Fruit fly (Drosophila melanogaster) whole organism, embryonic: ENCODE measurements around the gene CG34148.

Experiments
- Abd-B ChIP-seq: fragments of 200-800 bp; sonication (Bioruptor generic); optimal IDR thresholded peaks from 2 replicates; lab custom pipeline; 2018; ENCODE audit warnings: missing biosample characterization, mild to moderate bottlenecking, missing genetic modification characterization, moderate library complexity
- Ada2b ChIP-seq: fragments of 200-800 bp; sonication (Bioruptor generic); IDR thresholded peaks from 2 replicates; pipeline ENCODE4 v1.3.6; 2022; ENCODE audit warnings: missing biosample characterization, missing genetic modification characterization
- Asciz ChIP-seq: fragments of 200-800 bp; sonication (Bioruptor generic); optimal IDR thresholded peaks from 2 replicates; lab custom pipeline; 2017; ENCODE audit warnings: missing biosample characterization, mild to moderate bottlenecking, missing genetic modification characterization, missing genetic modification reagents
- BEAF-32 ChIP-seq: fragments of 200-800 bp; sonication (Bioruptor generic); optimal IDR thresholded peaks from 3 replicates; lab custom pipeline; 2017; ENCODE audit warnings: missing biosample characterization, missing genetic modification characterization, mild to moderate bottlenecking, moderate library complexity, missing genetic modification reagents
- CG10267 ChIP-seq: fragments of 200-800 bp; sonication (Bioruptor generic); optimal IDR thresholded peaks from 2 replicates; lab custom pipeline; 2018; ENCODE audit warnings: missing biosample characterization, mild to moderate bottlenecking, missing genetic modification characterization, moderate library complexity
- CG10274 ChIP-seq: fragments of 200-800 bp; sonication (Bioruptor generic); optimal IDR thresholded peaks from 3 replicates; lab custom pipeline; 2017; ENCODE audit warnings: missing biosample characterization, mild to moderate bottlenecking, missing genetic modification characterization
- CG12104 ChIP-seq: fragments of 200-800 bp; sonication (Bioruptor generic); optimal IDR thresholded peaks from 3 replicates; lab custom pipeline; 2016; ENCODE audit warnings: missing biosample characterization, missing genetic modification characterization
- CG14441 ChIP-seq: fragments of 200-800 bp; sonication (Bioruptor generic); IDR thresholded peaks from 2 replicates; pipeline ENCODE4 v1.3.6; 2022; ENCODE audit warnings: missing biosample characterization, missing genetic modification characterization
- CG14860 ChIP-seq: fragments of 200-800 bp; sonication (Bioruptor generic); IDR thresholded peaks from 3 replicates; pipeline ENCODE4 v1.3.6; 2022; ENCODE audit warnings: missing biosample characterization, missing genetic modification characterization; ENCODE audit not compliant: partially characterized antibody
- CG14965 ChIP-seq: fragments of 200-800 bp; sonication (Bioruptor generic); optimal IDR thresholded peaks from 2 replicates; lab custom pipeline; 2016; ENCODE audit warnings: missing biosample characterization, missing genetic modification characterization, borderline replicate concordance
- CG15011 ChIP-seq: fragments of 200-800 bp; sonication (Bioruptor generic); optimal IDR thresholded peaks from 3 replicates; lab custom pipeline; 2018; ENCODE audit warnings: missing biosample characterization, mild to moderate bottlenecking, missing genetic modification characterization
- CG15073 ChIP-seq: fragments of 200-800 bp; sonication (Bioruptor generic); optimal IDR thresholded peaks from 2 replicates; lab custom pipeline; 2016; ENCODE audit warnings: missing biosample characterization, missing genetic modification characterization
- CG18476 ChIP-seq: fragments of 200-800 bp; sonication (Bioruptor generic); optimal IDR thresholded peaks from 2 replicates; lab custom pipeline; 2016; ENCODE audit warnings: missing biosample characterization, mild to moderate bottlenecking, missing genetic modification characterization
- CG18764 ChIP-seq: fragments of 200-800 bp; sonication (Bioruptor generic); optimal IDR thresholded peaks from 3 replicates; lab custom pipeline; 2016; ENCODE audit warnings: missing biosample characterization, missing genetic modification characterization
- CG30403 ChIP-seq: fragments of 200-800 bp; sonication (Bioruptor generic); optimal IDR thresholded peaks from 3 replicates; lab custom pipeline; 2016; ENCODE audit warnings: missing biosample characterization, missing genetic modification characterization
- CG3995 ChIP-seq: fragments of 200-800 bp; sonication (Bioruptor generic); optimal IDR thresholded peaks from 3 replicates; lab custom pipeline; 2016; ENCODE audit warnings: missing biosample characterization, missing genetic modification characterization
- CG4360 ChIP-seq: fragments of 200-800 bp; sonication (Bioruptor generic); IDR thresholded peaks from 2 replicates; pipeline ENCODE4 v1.3.6; 2022; ENCODE audit warnings: missing biosample characterization, missing genetic modification characterization
- CG43689 ChIP-seq: fragments of 200-800 bp; sonication (Bioruptor generic); IDR thresholded peaks from 2 replicates; pipeline ENCODE4 v1.3.6; 2022; ENCODE audit warnings: missing biosample characterization, missing genetic modification characterization
- CG5953 ChIP-seq: fragments of 200-800 bp; sonication (Bioruptor generic); IDR thresholded peaks from 2 replicates; pipeline ENCODE4 v1.3.6; 2022; ENCODE audit warnings: missing biosample characterization, missing genetic modification characterization
- CG6175 ChIP-seq: fragments of 200-800 bp; sonication (Bioruptor generic); IDR thresholded peaks from 3 replicates; pipeline ENCODE4 v1.3.6; 2022; ENCODE audit warnings: missing biosample characterization, missing genetic modification characterization
- CG6854 ChIP-seq: fragments of 200-800 bp; sonication (Bioruptor generic); optimal IDR thresholded peaks from 3 replicates; lab custom pipeline; 2017; ENCODE audit warnings: missing biosample characterization, mild to moderate bottlenecking, missing genetic modification characterization
- CG7271 ChIP-seq: fragments of 200-800 bp; sonication (Bioruptor generic); optimal IDR thresholded peaks from 2 replicates; lab custom pipeline; 2018; ENCODE audit warnings: missing biosample characterization, mild to moderate bottlenecking, missing genetic modification characterization, moderate library complexity
- CG7556 ChIP-seq: fragments of 200-800 bp; sonication (Bioruptor generic); optimal IDR thresholded peaks from 2 replicates; lab custom pipeline; 2017; ENCODE audit warnings: missing biosample characterization, mild to moderate bottlenecking, missing genetic modification characterization
- CG9727 ChIP-seq: fragments of 200-800 bp; sonication (Bioruptor generic); optimal IDR thresholded peaks from 3 replicates; lab custom pipeline; 2017; ENCODE audit warnings: missing biosample characterization, mild to moderate bottlenecking, missing genetic modification characterization
- D19B ChIP-seq: fragments of 200-800 bp; sonication (Bioruptor generic); optimal IDR thresholded peaks from 2 replicates; lab custom pipeline; 2017; ENCODE audit warnings: missing biosample characterization, mild to moderate bottlenecking, missing genetic modification characterization
- Dfd ChIP-seq, 2 experiments: fragments of >200 bp; optimal IDR thresholded peaks; 2 replicates each; lab custom pipeline; 2017; ENCODE audit warnings: missing biosample characterization in 2 of 2, missing genetic modification characterization in 2 of 2
- Dll ChIP-seq: fragments of 200-800 bp; sonication (Bioruptor generic); IDR thresholded peaks from 4 replicates; pipeline ENCODE4 v1.3.6; 2022; ENCODE audit warnings: missing biosample characterization, missing genetic modification characterization; ENCODE audit not compliant: partially characterized antibody
- Dp ChIP-seq: fragments of 200-800 bp; sonication (Bioruptor generic); optimal IDR thresholded peaks from 2 replicates; lab custom pipeline; 2018; ENCODE audit warnings: missing biosample characterization, mild to moderate bottlenecking, missing genetic modification characterization, moderate library complexity
- Meics ChIP-seq: fragments of 200-800 bp; sonication (Bioruptor generic); optimal IDR thresholded peaks from 2 replicates; lab custom pipeline; 2017; ENCODE audit warnings: missing biosample characterization, mild to moderate bottlenecking, missing genetic modification characterization
- Oli ChIP-seq: fragments of 200-800 bp; sonication (Bioruptor generic); optimal IDR thresholded peaks from 2 replicates; lab custom pipeline; 2018; ENCODE audit warnings: missing biosample characterization, mild to moderate bottlenecking, missing genetic modification characterization, moderate library complexity
- Ptx1 ChIP-seq: fragments of 200-800 bp; sonication (Bioruptor generic); IDR thresholded peaks from 2 replicates; pipeline ENCODE4 v1.3.6; 2022; ENCODE audit warnings: missing biosample characterization, missing genetic modification characterization
- Stat92E ChIP-seq, 3 experiments: fragments of >200 bp in 2 of 3; fragments of 200-800 bp in 1 of 3; sonication (Bioruptor generic) in 1 of 3; optimal IDR thresholded peaks; 2 replicates each; lab custom pipeline; 2017 to 2019; ENCODE audit warnings: missing biosample characterization in 3 of 3, missing genetic modification characterization in 3 of 3, mild to moderate bottlenecking in 1 of 3, moderate library complexity in 1 of 3
- cad ChIP-seq: fragments of >200 bp; optimal IDR thresholded peaks from 2 replicates; lab custom pipeline; 2017; ENCODE audit warnings: missing biosample characterization, missing genetic modification characterization
- caup ChIP-seq: fragments of 200-800 bp; sonication (Bioruptor generic); optimal IDR thresholded peaks from 3 replicates; lab custom pipeline; 2017; ENCODE audit warnings: missing biosample characterization, mild to moderate bottlenecking, missing genetic modification characterization, moderate library complexity; ENCODE audit not compliant: severe bottlenecking
- chinmo ChIP-seq: fragments of 200-800 bp; sonication (Bioruptor generic); IDR thresholded peaks from 4 replicates; pipeline ENCODE4 v1.3.6; 2022; ENCODE audit warnings: missing biosample characterization, missing genetic modification characterization; ENCODE audit not compliant: partially characterized antibody
- dmrt99B ChIP-seq: fragments of 200-800 bp; sonication (Bioruptor generic); optimal IDR thresholded peaks from 2 replicates; lab custom pipeline; 2018; ENCODE audit warnings: missing biosample characterization, mild to moderate bottlenecking, missing genetic modification characterization, moderate library complexity
- fd96Cb ChIP-seq: fragments of 200-800 bp; sonication (Bioruptor generic); optimal IDR thresholded peaks from 2 replicates; lab custom pipeline; 2018; ENCODE audit warnings: missing biosample characterization, mild to moderate bottlenecking, missing genetic modification characterization, moderate library complexity
- gem ChIP-seq: fragments of 200-800 bp; sonication (Bioruptor generic); optimal IDR thresholded peaks from 2 replicates; lab custom pipeline; 2019; ENCODE audit warnings: missing biosample characterization, mild to moderate bottlenecking, missing genetic modification characterization, moderate library complexity
- hth ChIP-seq: fragments of >200 bp; optimal IDR thresholded peaks from 2 replicates; lab custom pipeline; 2017; ENCODE audit warnings: inconsistent platforms
- kni ChIP-seq: fragments of 200-800 bp; sonication (Bioruptor generic); optimal IDR thresholded peaks from 3 replicates; lab custom pipeline; 2017; ENCODE audit warnings: mild to moderate bottlenecking, missing biosample characterization, missing genetic modification reagents, missing genetic modification characterization
- nerfin-2 ChIP-seq: fragments of 200-800 bp; sonication (Bioruptor generic); IDR thresholded peaks from 2 replicates; pipeline ENCODE4 v1.3.6; 2022; ENCODE audit warnings: missing biosample characterization, missing genetic modification characterization; ENCODE audit not compliant: partially characterized antibody
- otp ChIP-seq: fragments of 200-800 bp; sonication (Bioruptor generic); IDR thresholded peaks from 3 replicates; pipeline ENCODE4, ENCODE4 v1.3.6; 2022; ENCODE audit warnings: missing biosample characterization, missing genetic modification characterization
- salm ChIP-seq: fragments of 200-800 bp; sonication (Bioruptor generic); optimal IDR thresholded peaks from 2 replicates; lab custom pipeline; 2018; ENCODE audit warnings: missing biosample characterization, mild to moderate bottlenecking, missing genetic modification characterization
- scrt ChIP-seq: fragments of 200-800 bp; sonication (Bioruptor generic); optimal IDR thresholded peaks from 2 replicates; lab custom pipeline; 2018; ENCODE audit warnings: missing biosample characterization, mild to moderate bottlenecking, missing genetic modification characterization, moderate library complexity
- sisA ChIP-seq: fragments of 200-800 bp; sonication (Bioruptor generic); IDR thresholded peaks from 2 replicates; pipeline ENCODE4 v1.3.6; 2022; ENCODE audit warnings: missing biosample characterization, missing genetic modification characterization
- slp2 ChIP-seq: fragments of 200-800 bp; sonication (Bioruptor generic); optimal IDR thresholded peaks from 2 replicates; lab custom pipeline; 2016; ENCODE audit warnings: missing biosample characterization, missing genetic modification characterization
- sug ChIP-seq: fragments of 200-800 bp; optimal IDR thresholded peaks from 2 replicates; lab custom pipeline; 2019; ENCODE audit warnings: missing biosample characterization, mild to moderate bottlenecking, missing genetic modification characterization, moderate library complexity
- wor ChIP-seq: fragments of 200-800 bp; sonication (Bioruptor generic); IDR thresholded peaks from 2 replicates; pipeline ENCODE4 v1.3.6; 2022; ENCODE audit warnings: missing biosample characterization, missing genetic modification characterization

CG34148 gene

DNA sequence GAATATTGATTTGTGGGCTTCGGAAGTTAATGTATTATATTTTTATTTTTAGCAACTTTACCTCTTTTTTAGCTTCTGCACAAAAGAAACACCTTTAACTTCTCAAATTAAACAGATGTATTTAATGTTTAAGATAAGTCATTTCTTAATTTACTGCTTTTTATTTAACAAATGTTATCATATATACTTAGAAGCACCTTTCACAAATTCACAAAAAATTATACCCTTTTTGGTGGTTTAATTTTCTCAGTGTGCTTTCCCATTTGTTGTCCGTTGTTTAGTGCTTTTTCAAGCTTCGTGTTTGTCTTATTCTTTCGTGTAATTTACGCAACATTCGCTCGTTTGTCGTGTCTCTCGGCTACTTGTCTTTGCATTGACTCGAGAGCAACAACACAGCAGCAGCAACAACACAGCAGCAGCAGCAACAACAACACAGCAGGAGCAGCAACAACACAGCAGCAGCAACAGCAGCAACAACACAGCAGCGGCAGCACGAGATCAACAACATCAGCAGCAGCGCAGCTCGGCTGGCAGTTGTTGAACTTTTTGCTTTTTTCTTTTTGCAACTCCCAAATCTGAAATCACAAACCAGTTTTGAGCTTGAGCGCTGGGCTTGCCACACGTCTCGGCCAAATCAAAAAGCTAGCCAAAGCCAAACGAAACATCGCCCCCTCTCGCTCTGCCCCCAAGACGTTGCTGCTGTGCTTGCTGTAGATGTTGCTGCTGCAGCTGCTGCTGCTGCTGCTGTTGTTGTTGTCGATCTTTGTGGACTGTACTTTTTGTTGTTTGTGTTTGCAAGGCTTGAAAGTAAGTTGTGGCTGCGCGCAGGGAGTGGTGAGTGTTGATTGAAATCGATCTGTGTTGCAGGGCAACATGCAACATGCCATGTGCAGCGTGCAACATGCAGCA is 41.2 kb downstream of the CG34148 start (continued):
- TF ChIP-seq Stat92E (GFP tag; optimal IDR thresholded peaks at IDR 0.05; lab: Kevin White, UChicago) (no peak), cad (no peak), CG18764 (GFP tag; lab: Kevin White, UChicago) (no peak), nerfin-2 (GFP tag; lab: Robert Waterston, UW) (no peak), CG7271 (tag; lab: Kevin White, UChicago) (no peak), CG43689 (GFP tag; lab: Robert Waterston, UW) (0 out of 2 replicates have a peak, but pooled peaks have one; percentile 40), CG3995 (no peak), Dfd (GFP tag; optimal IDR thresholded peaks at IDR 0.05; lab: Kevin White, UChicago) (peak in 1 of 2 experiments; percentile 87), Dp (GFP tag; lab: Kevin White, UChicago) (no peak), kni (GFP tag; lab: Kevin White, UChicago) (no peak), CG14441 (GFP tag; lab: Robert Waterston, UW) (peak; percentile 67), D19B (GFP tag; lab: Kevin White, UChicago) (no peak), chinmo (peak; percentile 77; the same call in 3 of the 4 replicates), BEAF-32 (GFP tag; lab: Kevin White, UChicago) (no peak), scrt (peak; percentile 16), CG12104 (GFP tag; lab: Kevin White, UChicago) (peak; percentile 31), CG30403 (GFP tag; lab: Kevin White, UChicago) (peak; percentile 10), Abd-B (GFP tag; lab: Kevin White, UChicago) (no peak), CG6175 (GFP tag; lab: Robert Waterston, UW) (peak; percentile 88), sisA (GFP tag; lab: Robert Waterston, UW) (peak; percentile 47), Oli (tag; lab: Kevin White, UChicago) (no peak), CG15011 (no peak), Ada2b (GFP tag; lab: Robert Waterston, UW) (peak; percentile 54), dmrt99B (tag; lab: Kevin White, UChicago) (peak; percentile 86), Meics (GFP tag; lab: Kevin White, UChicago) (peak; percentile 43), wor (GFP tag; lab: Robert Waterston, UW) (no peak), fd96Cb (tag; lab: Kevin White, UChicago) (peak; percentile 67), otp (GFP tag; lab: Robert Waterston, UW) (no peak), Dll (no peak), slp2 (GFP tag; lab: Kevin White, UChicago) (no peak), Asciz (peak; percentile 58), CG5953 (no peak), CG9727 (no peak), CG14860 (no peak), CG10274 (GFP tag; lab: Kevin White, UChicago) (no peak), CG18476 (GFP tag; lab: Kevin White, UChicago) (peak; percentile 36), hth (lab: Kevin White, UChicago) (no peak), CG10267 (tag; lab: Kevin White, UChicago) (peak; percentile 25), gem (tag; lab: Kevin White, UChicago) (peak; percentile 62), CG7556 (peak; percentile 29), Ptx1 (GFP tag; lab: Robert Waterston, UW) (no peak), CG6854 (GFP tag; lab: Kevin White, UChicago) (peak; percentile 8), caup (GFP tag; lab: Kevin White, UChicago) (peak; percentile 8), CG4360 (GFP tag; lab: Robert Waterston, UW) (peak; percentile 93), sug (tag; lab: Kevin White, UChicago) (no peak), salm (tag; lab: Kevin White, UChicago) (peak; percentile 26), CG14965 (GFP tag; lab: Kevin White, UChicago) (no peak), CG15073 (GFP tag; lab: Kevin White, UChicago) (no peak)
